Fruit fly (Drosophila melanogaster) whole organism, embryonic: ENCODE data around the gene Zn72D.

Experiments used
- Abd-B ChIP-seq: fragments of 200-800 bp; sonication (Bioruptor generic); optimal IDR thresholded peaks from 2 replicates; lab custom pipeline; 2018; ENCODE audit warnings: missing biosample characterization, mild to moderate bottlenecking, missing genetic modification characterization, moderate library complexity
- Ada2b ChIP-seq: fragments of 200-800 bp; sonication (Bioruptor generic); IDR thresholded peaks from 2 replicates; pipeline ENCODE4 v1.3.6; 2022; ENCODE audit warnings: missing biosample characterization, missing genetic modification characterization
- Aef1 ChIP-seq: fragments of 200-800 bp; sonication (Bioruptor generic); IDR thresholded peaks from 3 replicates; pipeline ENCODE4 v1.3.6; 2022; ENCODE audit warnings: missing biosample characterization, missing genetic modification characterization
- B-H1 ChIP-seq: fragments of 200-800 bp; sonication (Bioruptor generic); IDR thresholded peaks from 3 replicates; pipeline ENCODE4 v1.3.6; 2022; ENCODE audit warnings: missing biosample characterization, missing genetic modification characterization
- CG10147 ChIP-seq: fragments of 200-800 bp; sonication (Bioruptor generic); optimal IDR thresholded peaks from 2 replicates; lab custom pipeline; 2019; ENCODE audit warnings: missing biosample characterization, mild to moderate bottlenecking, missing genetic modification characterization, moderate library complexity
- CG10431 ChIP-seq: fragments of 200-800 bp; sonication (Bioruptor generic); optimal IDR thresholded peaks from 3 replicates; lab custom pipeline; 2018; ENCODE audit warnings: missing biosample characterization, mild to moderate bottlenecking, missing genetic modification characterization
- CG10565 ChIP-seq: fragments of 200-800 bp; sonication (Bioruptor generic); optimal IDR thresholded peaks from 3 replicates; lab custom pipeline; 2016; ENCODE audit warnings: missing biosample characterization, mild to moderate bottlenecking, missing genetic modification characterization
- CG11247 ChIP-seq: fragments of 200-800 bp; sonication (Bioruptor generic); IDR thresholded peaks from 2 replicates; pipeline ENCODE4 v1.3.6; 2022; ENCODE audit warnings: missing biosample characterization, missing genetic modification characterization
- CG11696 ChIP-seq: fragments of 200-800 bp; sonication (Bioruptor generic); IDR thresholded peaks from 2 replicates; pipeline ENCODE4 v1.3.6; 2022; ENCODE audit warnings: missing biosample characterization, missing genetic modification characterization
- CG12155 ChIP-seq: fragments of 200-800 bp; sonication (Bioruptor generic); optimal IDR thresholded peaks from 3 replicates; lab custom pipeline; 2016; ENCODE audit warnings: missing biosample characterization, missing genetic modification characterization
- CG12219 ChIP-seq: fragments of 200-800 bp; sonication (Bioruptor generic); optimal IDR thresholded peaks from 3 replicates; lab custom pipeline; 2018; ENCODE audit warnings: missing biosample characterization, mild to moderate bottlenecking, missing genetic modification characterization
- CG13894 ChIP-seq: fragments of 200-800 bp; sonication (Bioruptor generic); optimal IDR thresholded peaks from 3 replicates; lab custom pipeline; 2018; ENCODE audit warnings: missing biosample characterization, mild to moderate bottlenecking, missing genetic modification characterization, moderate library complexity
- CG14441 ChIP-seq: fragments of 200-800 bp; sonication (Bioruptor generic); IDR thresholded peaks from 2 replicates; pipeline ENCODE4 v1.3.6; 2022; ENCODE audit warnings: missing biosample characterization, missing genetic modification characterization
- CG17361 ChIP-seq: fragments of 200-800 bp; sonication (Bioruptor generic); IDR thresholded peaks from 3 replicates; pipeline ENCODE4 v1.3.6; 2022; ENCODE audit warnings: missing biosample characterization, missing genetic modification characterization
- CG17912 ChIP-seq: fragments of 200-800 bp; sonication (Bioruptor generic); optimal IDR thresholded peaks from 2 replicates; lab custom pipeline; 2018; ENCODE audit warnings: missing biosample characterization, mild to moderate bottlenecking, missing genetic modification characterization
- CG1792 ChIP-seq: fragments of 200-800 bp; sonication (Bioruptor generic); optimal IDR thresholded peaks from 2 replicates; lab custom pipeline; 2016; ENCODE audit warnings: missing biosample characterization, missing genetic modification characterization
- CG3163 ChIP-seq: fragments of 200-800 bp; sonication (Bioruptor generic); optimal IDR thresholded peaks from 3 replicates; lab custom pipeline; 2016; ENCODE audit warnings: missing biosample characterization, missing genetic modification characterization
- CG3838 ChIP-seq: fragments of 200-800 bp; sonication (Bioruptor generic); optimal IDR thresholded peaks from 3 replicates; lab custom pipeline; 2016; ENCODE audit warnings: missing biosample characterization, missing genetic modification characterization
- CG7271 ChIP-seq: fragments of 200-800 bp; sonication (Bioruptor generic); optimal IDR thresholded peaks from 2 replicates; lab custom pipeline; 2018; ENCODE audit warnings: missing biosample characterization, mild to moderate bottlenecking, missing genetic modification characterization, moderate library complexity
- CG8281 ChIP-seq: fragments of 200-800 bp; sonication (Bioruptor generic); optimal IDR thresholded peaks from 2 replicates; lab custom pipeline; 2018; ENCODE audit warnings: missing biosample characterization, mild to moderate bottlenecking, missing genetic modification characterization, moderate library complexity
- CG8478 ChIP-seq: fragments of >200 bp; optimal IDR thresholded peaks from 2 replicates; lab custom pipeline; 2018
- CG9797 ChIP-seq: fragments of 200-800 bp; sonication (Bioruptor generic); optimal IDR thresholded peaks from 3 replicates; lab custom pipeline; 2018; ENCODE audit warnings: missing biosample characterization, mild to moderate bottlenecking, missing genetic modification characterization
- CG9817 ChIP-seq: fragments of 200-800 bp; sonication (Bioruptor generic); optimal IDR thresholded peaks from 2 replicates; lab custom pipeline; 2018; ENCODE audit warnings: missing biosample characterization, mild to moderate bottlenecking, missing genetic modification characterization, moderate library complexity
- Dp ChIP-seq: fragments of 200-800 bp; sonication (Bioruptor generic); optimal IDR thresholded peaks from 2 replicates; lab custom pipeline; 2018; ENCODE audit warnings: missing biosample characterization, mild to moderate bottlenecking, missing genetic modification characterization, moderate library complexity
- HLH3B ChIP-seq: fragments of 200-800 bp; sonication (Bioruptor generic); IDR thresholded peaks from 2 replicates; pipeline ENCODE4 v1.3.6; 2022; ENCODE audit warnings: missing biosample characterization, missing genetic modification characterization
- Hand ChIP-seq: fragments of 200-800 bp; sonication (Bioruptor generic); optimal IDR thresholded peaks from 2 replicates; lab custom pipeline; 2017; ENCODE audit warnings: mild to moderate bottlenecking, missing biosample characterization, missing genetic modification reagents, missing genetic modification characterization
- Hsf ChIP-seq: fragments of 200-800 bp; sonication (Bioruptor generic); optimal IDR thresholded peaks from 3 replicates; lab custom pipeline; 2016; ENCODE audit warnings: missing biosample characterization, missing genetic modification characterization
- Med ChIP-seq: fragments of 200-800 bp; sonication (Bioruptor generic); peaks from one replicate; lab custom pipeline; 2016; ENCODE audit warnings: missing biosample characterization, missing genetic modification characterization, mild to moderate bottlenecking, inconsistent platforms, moderate library complexity
- Mes4 ChIP-seq: fragments of 200-800 bp; sonication (Bioruptor generic); optimal IDR thresholded peaks from 2 replicates; lab custom pipeline; 2016; ENCODE audit warnings: missing biosample characterization, missing genetic modification characterization
- Mrtf ChIP-seq: fragments of 200-800 bp; sonication (Bioruptor generic); IDR thresholded peaks from 3 replicates; pipeline ENCODE4 v1.3.6; 2022; ENCODE audit warnings: missing biosample characterization, missing genetic modification characterization
- Opbp ChIP-seq: fragments of 200-800 bp; sonication (Bioruptor generic); IDR thresholded peaks from 3 replicates; pipeline ENCODE4 v1.3.6; 2022; ENCODE audit warnings: missing biosample characterization, missing genetic modification characterization; ENCODE audit not compliant: partially characterized antibody
- Sin3A ChIP-seq: fragments of >200 bp; optimal IDR thresholded peaks from 2 replicates; lab custom pipeline; 2018
- Ssrp ChIP-seq: fragments of 200-800 bp; sonication (Bioruptor generic); optimal IDR thresholded peaks from 2 replicates; lab custom pipeline; 2018; ENCODE audit warnings: missing biosample characterization, mild to moderate bottlenecking, missing genetic modification characterization, moderate library complexity
- Stat92E ChIP-seq, 3 experiments: fragments of >200 bp in 2 of 3; fragments of 200-800 bp in 1 of 3; sonication (Bioruptor generic) in 1 of 3; optimal IDR thresholded peaks; 2 replicates each; lab custom pipeline; 2017 to 2019; ENCODE audit warnings: missing biosample characterization in 3 of 3, missing genetic modification characterization in 3 of 3, mild to moderate bottlenecking in 1 of 3, moderate library complexity in 1 of 3
- abd-A ChIP-seq: fragments of 200-800 bp; sonication (Bioruptor generic); optimal IDR thresholded peaks from 3 replicates; lab custom pipeline; 2019; ENCODE audit warnings: missing biosample characterization, mild to moderate bottlenecking, missing genetic modification characterization, moderate library complexity
- ap ChIP-seq: fragments of 200-800 bp; sonication (Bioruptor generic); IDR thresholded peaks from 2 replicates; pipeline ENCODE4 v1.3.6; 2022; ENCODE audit warnings: missing biosample characterization, missing genetic modification characterization
- en ChIP-seq: fragments of 200-800 bp; sonication (Bioruptor generic); optimal IDR thresholded peaks from 2 replicates; lab custom pipeline; 2016; ENCODE audit warnings: missing biosample characterization, missing genetic modification characterization
- eve ChIP-seq, 2 experiments: fragments of >200 bp; optimal IDR thresholded peaks; 2 replicates each; lab custom pipeline; 2017; ENCODE audit warnings: missing biosample characterization in 2 of 2, missing genetic modification characterization in 2 of 2
- ham ChIP-seq: fragments of 200-800 bp; sonication (Bioruptor generic); IDR thresholded peaks from 2 replicates; pipeline ENCODE4 v1.3.6; 2022; ENCODE audit warnings: missing biosample characterization, missing genetic modification characterization
- jigr1 ChIP-seq: fragments of 200-800 bp; sonication (Bioruptor generic); IDR thresholded peaks from 3 replicates; pipeline ENCODE4 v1.3.6; 2022; ENCODE audit warnings: missing biosample characterization, missing genetic modification characterization
- jumu ChIP-seq: fragments of 200-800 bp; sonication (Bioruptor generic); optimal IDR thresholded peaks from 3 replicates; lab custom pipeline; 2016; ENCODE audit warnings: missing biosample characterization, missing genetic modification characterization
- lola ChIP-seq, 3 experiments: fragments of >200 bp in 2 of 3; fragments of 200-800 bp in 1 of 3; sonication (Bioruptor generic) in 1 of 3; optimal IDR thresholded peaks; 2 replicates each; lab custom pipeline; 2017 to 2019; ENCODE audit warnings: missing biosample characterization in 3 of 3, missing genetic modification characterization in 3 of 3, mild to moderate bottlenecking in 1 of 3, moderate library complexity in 1 of 3
- oc ChIP-seq: fragments of 200-800 bp; sonication (Bioruptor generic); optimal IDR thresholded peaks from 2 replicates; lab custom pipeline; 2018; ENCODE audit warnings: missing biosample characterization, mild to moderate bottlenecking, missing genetic modification characterization, moderate library complexity
- pan ChIP-seq, 4 experiments: fragments of >200 bp in 3 of 4; fragments of 200-800 bp in 1 of 4; sonication (Bioruptor generic) in 1 of 4; optimal IDR thresholded peaks in 3 of 4; IDR thresholded peaks in 1 of 4; 2 replicates each; pipeline versions ENCODE4 v1.3.6 to Lab custom; 2017 to 2022; ENCODE audit warnings: missing biosample characterization in 2 of 4, missing genetic modification characterization in 2 of 4, mixed read lengths in 1 of 4
- pho ChIP-seq: fragments of 200-800 bp; sonication (Bioruptor generic); optimal IDR thresholded peaks from 2 replicates; lab custom pipeline; 2016; ENCODE audit warnings: missing biosample characterization, missing genetic modification characterization
- sim ChIP-seq: fragments of 200-800 bp; sonication (Bioruptor generic); IDR thresholded peaks from 2 replicates; pipeline ENCODE4 v1.3.6; 2022; ENCODE audit warnings: missing biosample characterization, missing genetic modification characterization
- slou ChIP-seq: fragments of 200-800 bp; sonication (Bioruptor generic); optimal IDR thresholded peaks from 3 replicates; lab custom pipeline; 2016; ENCODE audit warnings: missing biosample characterization, missing genetic modification characterization
- sob ChIP-seq: fragments of 200-800 bp; sonication (Bioruptor generic); IDR thresholded peaks from 2 replicates; pipeline ENCODE4 v1.3.6; 2022; ENCODE audit warnings: missing biosample characterization, missing genetic modification characterization
- toy ChIP-seq: fragments of 200-800 bp; sonication (Bioruptor generic); IDR thresholded peaks from 2 replicates; pipeline ENCODE4 v1.3.6; 2022; ENCODE audit warnings: missing biosample characterization, missing genetic modification characterization
- zf30C ChIP-seq: fragments of 200-800 bp; sonication (Bioruptor generic); optimal IDR thresholded peaks from 3 replicates; lab custom pipeline; 2018; ENCODE audit warnings: missing biosample characterization, mild to moderate bottlenecking, missing genetic modification characterization

Zn72D gene

dm6 chr3L:16128973-16129745 lies 16.7 kb upstream of the Zn72D start, which contains the start of gene SsRbeta (continued):
- TF ChIP-seq eve (GFP tag; optimal IDR thresholded peaks at IDR 0.05; lab: Kevin White, UChicago) = no peak
- peak; percentile 51 for TF ChIP-seq HLH3B (GFP tag; lab: Robert Waterston, UW)
- peak; percentile 25 for TF ChIP-seq Dp (GFP tag; lab: Kevin White, UChicago)
- no peak for TF ChIP-seq CG10565
- TF ChIP-seq jumu (GFP tag; lab: Kevin White, UChicago) = no peak
- peak; percentile 44 for TF ChIP-seq sob
- TF ChIP-seq sim (GFP tag; lab: Robert Waterston, UW) = no peak
- no peak for TF ChIP-seq slou (GFP tag; lab: Kevin White, UChicago)
- no peak; the same call in 2 of the 3 replicates for TF ChIP-seq B-H1 (GFP tag; lab: Robert Waterston, UW)
- no peak for TF ChIP-seq zf30C (GFP tag; lab: Kevin White, UChicago)
- no peak for TF ChIP-seq pho (GFP tag; lab: Kevin White, UChicago)
- peak; percentile 37 for TF ChIP-seq Sin3A
- no peak for TF ChIP-seq CG3838
- peak; percentile 43 for TF ChIP-seq CG14441 (GFP tag; lab: Robert Waterston, UW)
- peak; percentile 26 for TF ChIP-seq CG10431
- peak; percentile 56 for TF ChIP-seq CG11247 (GFP tag; lab: Robert Waterston, UW)
- no peak for TF ChIP-seq Hsf (GFP tag; lab: Kevin White, UChicago)
- TF ChIP-seq CG12155 (GFP tag; lab: Kevin White, UChicago) = no peak
- TF ChIP-seq CG8281 (tag; lab: Kevin White, UChicago) = no peak
- TF ChIP-seq Ada2b (GFP tag; lab: Robert Waterston, UW) = peak; percentile 38; the same call in 1 of the 2 replicates
- TF ChIP-seq CG1792 (GFP tag; lab: Kevin White, UChicago) = no peak
- TF ChIP-seq Stat92E (GFP tag; optimal IDR thresholded peaks at IDR 0.05; lab: Kevin White, UChicago) = no peak
- no peak for TF ChIP-seq oc
- no peak for TF ChIP-seq CG12219 (GFP tag; lab: Kevin White, UChicago)
- peak; percentile 50 for TF ChIP-seq CG9797 (GFP tag; lab: Kevin White, UChicago)
- peak; percentile 3 for TF ChIP-seq Abd-B (GFP tag; lab: Kevin White, UChicago)
- TF ChIP-seq Mes4 (GFP tag; lab: Kevin White, UChicago) = no peak
- TF ChIP-seq abd-A (tag; lab: Kevin White, UChicago) = no peak
- TF ChIP-seq Mrtf (GFP tag; lab: Robert Waterston, UW) = peak; percentile 50; the same call in 1 of the 3 replicates
- TF ChIP-seq Aef1 (GFP tag; lab: Robert Waterston, UW) = peak; percentile 7; the same call in 1 of the 3 replicates
- no peak for TF ChIP-seq pan (optimal IDR thresholded peaks at IDR 0.05; lab: Kevin White, UChicago)
- peak in 1 of 2 experiments; percentile 66 for TF ChIP-seq pan (GFP tag; optimal IDR thresholded peaks at IDR 0.05 in 1 of 2, IDR thresholded peaks at IDR 0.05 in 1 of 2)
- TF ChIP-seq en (GFP tag; lab: Kevin White, UChicago) = no peak
- peak; percentile 70 for TF ChIP-seq ap
- no peak for TF ChIP-seq ham (GFP tag; lab: Robert Waterston, UW)
- TF ChIP-seq CG13894 (tag; lab: Kevin White, UChicago) = no peak
- peak; percentile 56 for TF ChIP-seq CG11696 (GFP tag; lab: Robert Waterston, UW)
- no peak for TF ChIP-seq Hand (GFP tag; lab: Kevin White, UChicago)
- peak; percentile 74 for TF ChIP-seq Opbp
- TF ChIP-seq CG17912 (GFP tag; lab: Kevin White, UChicago) = peak; percentile 55
- no peak for TF ChIP-seq CG10147
- peak; percentile 38 for TF ChIP-seq Ssrp (tag; lab: Kevin White, UChicago)
- no peak for TF ChIP-seq CG7271 (tag; lab: Kevin White, UChicago)
- no peak for TF ChIP-seq CG3163 (GFP tag; lab: Kevin White, UChicago)
- TF ChIP-seq CG9817 = no peak
- peak; percentile 81 for TF ChIP-seq CG17361 (GFP tag; lab: Robert Waterston, UW)
- TF ChIP-seq lola (GFP tag; optimal IDR thresholded peaks at IDR 0.05; lab: Kevin White, UChicago) = peak in 1 of 3 experiments; percentile 32
- no peak for TF ChIP-seq toy
- no peak for TF ChIP-seq jigr1 (GFP tag; lab: Robert Waterston, UW)
- TF ChIP-seq CG8478 (lab: Kevin White, UChicago) = no peak
- peak; percentile 91 for TF ChIP-seq Med (GFP tag; lab: Kevin White, UChicago)
